Worm (Caenorhabditis elegans) whole organism, young adult: ENCODE measurements around the gene hog-1.

ENCODE experiments used
- B0261.1 ChIP-seq: sonication (generic microtip); optimal IDR thresholded peaks from 2 replicates; lab custom pipeline; 2016; ENCODE audit warnings: mild to moderate bottlenecking, missing genetic modification characterization, moderate library complexity, missing compliant biosample characterization
- efl-1 ChIP-seq: fragments of 150-350 bp; optimal IDR thresholded peaks from 2 replicates; lab custom pipeline; 2014; ENCODE audit warnings: missing biosample characterization, missing genetic modification reagents, missing genetic modification characterization

DNA sequence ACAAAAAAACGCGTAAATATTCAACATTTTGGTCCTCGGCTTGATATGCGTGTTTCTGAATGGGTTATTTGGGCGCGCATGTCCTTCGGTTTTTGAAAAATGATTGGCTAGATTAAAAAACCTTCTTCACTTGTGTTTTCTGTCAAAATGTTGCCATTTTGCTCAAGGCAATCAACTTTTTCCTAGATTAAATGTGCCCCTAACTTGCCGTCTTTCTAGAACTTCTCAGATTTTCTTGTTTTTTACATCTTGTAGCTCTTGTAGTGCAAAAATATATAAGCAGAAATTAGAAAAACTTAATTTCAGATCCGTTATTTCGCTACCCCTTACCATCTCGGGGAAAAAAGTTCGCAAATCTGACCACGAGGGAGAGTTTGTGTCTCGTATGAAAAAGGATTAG is 32.2 kb downstream of the hog-1 start, which contains the start of gene hbl-1:
- no peak for TF ChIP-seq B0261.1 (tag; lab: Kevin White, UChicago)
- no peak for TF ChIP-seq efl-1
